Worm (Caenorhabditis elegans) whole organism, dauer: ENCODE data around the gene Y71H2AM.12.

Experiments
- unc-62 ChIP-seq: sonication (generic microtip); optimal IDR thresholded peaks from 2 replicates; lab custom pipeline; 2017; ENCODE audit warnings: missing biosample characterization, missing genetic modification reagents, missing genetic modification characterization

The Y71H2AM.12 gene

DNA sequence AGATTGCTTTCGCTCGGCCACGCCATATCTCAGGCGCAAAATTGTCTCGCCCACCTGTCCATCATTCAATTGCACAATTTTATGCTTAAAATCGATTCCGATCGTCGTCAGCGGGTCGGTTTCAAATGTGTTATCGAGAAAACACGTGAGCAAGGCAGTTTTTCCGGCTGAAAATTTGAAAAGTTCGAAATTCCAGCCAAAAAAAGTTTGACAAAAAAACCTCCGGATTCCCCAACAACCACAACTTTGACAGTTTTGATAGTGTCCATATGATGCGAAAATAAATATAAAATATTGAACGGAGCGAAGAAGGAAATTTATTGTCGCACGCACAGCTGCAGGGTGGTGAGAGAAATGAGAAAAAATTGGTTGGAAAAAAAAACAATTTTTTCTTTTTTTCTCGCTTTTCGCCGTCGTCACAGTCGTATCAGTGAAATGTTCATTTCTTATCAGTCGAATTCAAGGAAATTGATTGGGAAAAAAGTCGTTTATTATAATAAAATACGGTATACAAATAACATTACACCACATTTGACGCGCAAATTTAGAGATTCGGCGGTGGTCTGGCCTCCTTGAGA, at the start of gene Y71H2AM.12:
Gene Y71H2AM.12, minus strand, starts transcription at position 486 of the 578 bp plus-strand sequence.
- TF ChIP-seq unc-62 (GFP tag; lab: Kevin White, UChicago): no peak

DNA sequence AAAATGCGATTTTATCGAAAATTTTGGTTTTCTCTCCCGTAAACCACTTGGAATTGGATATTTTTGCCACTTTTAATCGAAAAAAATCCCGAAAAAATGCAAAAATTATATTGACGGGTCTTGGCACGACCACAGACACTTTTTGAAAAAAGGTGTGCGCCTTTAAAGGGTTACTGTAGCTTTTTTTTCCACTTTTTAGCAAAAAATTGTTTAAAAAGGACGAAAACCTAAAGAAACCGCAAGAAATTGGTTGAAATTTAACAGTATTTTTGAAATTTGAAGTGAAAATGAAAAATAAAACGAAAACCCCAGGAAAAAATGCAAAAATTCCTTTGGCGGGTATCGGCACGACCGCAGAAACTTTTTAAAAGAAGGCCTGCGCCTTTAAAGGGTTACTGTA, 47.9 kb upstream of the Y71H2AM.12 start:
- TF ChIP-seq unc-62 (GFP tag; lab: Kevin White, UChicago): no peak

DNA sequence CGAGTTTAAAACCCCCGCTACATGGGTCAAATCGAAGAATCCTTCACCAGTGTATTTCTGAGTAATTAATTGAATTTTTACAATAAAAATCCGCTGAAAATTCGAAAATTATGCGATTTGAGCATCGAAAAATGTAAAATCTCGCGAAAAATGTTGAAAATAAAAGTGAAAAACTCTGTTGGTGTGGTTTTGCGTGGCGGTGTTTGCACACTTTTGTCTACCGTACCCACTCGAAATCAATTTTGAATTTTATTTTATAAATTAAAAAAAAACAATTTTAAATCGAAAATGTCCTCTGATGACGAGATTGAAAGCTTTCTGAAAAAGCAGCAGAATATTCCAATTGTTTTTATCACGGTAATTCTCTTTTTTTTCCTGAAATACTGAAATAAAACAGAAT, 46.9 kb upstream of the Y71H2AM.12 start, which contains the start of gene Y71H2AM.6:
Gene Y71H2AM.6, plus strand, starts transcription at position 264 of the 400 bp plus-strand sequence.
- no peak for TF ChIP-seq unc-62 (GFP tag; lab: Kevin White, UChicago)

DNA sequence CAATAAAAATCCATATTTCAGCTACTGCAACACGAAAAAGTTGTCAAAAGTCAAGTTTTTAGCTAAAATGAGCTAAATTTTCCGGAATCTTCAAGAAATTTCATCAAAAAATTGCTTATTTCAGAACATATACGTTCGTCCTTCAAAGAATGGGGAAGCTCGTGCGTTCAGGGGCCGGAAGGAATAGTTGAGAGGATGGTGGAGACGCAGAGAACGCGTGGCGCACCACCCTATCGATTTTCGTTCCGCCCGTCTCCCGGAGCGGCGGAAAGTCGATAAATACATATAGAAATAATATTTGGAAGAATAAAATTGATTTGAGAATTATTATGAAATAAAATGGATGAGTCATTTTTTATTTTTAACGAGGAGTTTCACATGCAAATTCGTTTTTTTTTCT, 46.4 kb upstream of the Y71H2AM.12 start:
- TF ChIP-seq unc-62 (GFP tag; lab: Kevin White, UChicago): no peak

DNA sequence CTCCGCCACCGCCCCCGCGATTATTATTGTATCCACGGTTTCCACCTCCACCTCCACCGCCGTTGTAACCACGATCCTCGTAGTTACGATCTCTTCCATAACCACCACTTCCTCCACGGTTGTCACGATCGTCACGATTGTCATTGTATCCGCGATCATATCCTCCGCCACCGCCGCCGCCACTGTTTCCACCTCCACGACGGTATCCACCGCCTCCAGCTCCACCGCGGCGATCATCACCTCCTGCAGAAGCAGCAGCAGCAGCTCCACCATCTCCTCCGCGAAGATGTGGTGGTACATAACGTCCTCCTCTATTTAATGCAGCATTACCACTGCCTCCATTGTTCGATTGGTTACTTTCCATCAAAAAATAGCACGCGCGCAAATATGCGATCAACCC, 44.8 kb upstream of the Y71H2AM.12 start, which contains the start of gene laf-1:
Gene laf-1, minus strand, starts transcription at position 399 of the 400 bp plus-strand sequence.
- no peak for TF ChIP-seq unc-62 (GFP tag; lab: Kevin White, UChicago)

DNA sequence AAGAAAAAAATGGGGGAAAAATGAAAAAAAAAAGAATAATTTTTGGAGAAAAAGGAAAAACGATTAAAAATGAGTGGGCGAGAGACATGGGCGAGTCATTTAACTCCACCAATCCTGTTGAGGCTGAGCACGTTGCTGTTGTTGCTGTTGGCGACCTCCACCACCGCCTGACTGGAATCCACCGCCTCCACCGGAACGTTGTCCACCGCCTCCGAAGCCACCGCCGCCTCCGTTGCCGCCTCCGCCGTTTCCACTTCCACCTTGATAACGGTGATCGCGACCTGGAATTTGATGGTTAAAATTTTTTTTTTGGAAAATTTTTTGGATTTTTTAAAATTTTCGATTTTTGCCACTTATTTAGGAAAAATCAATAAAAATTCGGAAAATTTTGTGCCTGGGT, 36.9 kb upstream of the Y71H2AM.12 start:
- no peak for TF ChIP-seq unc-62 (GFP tag; lab: Kevin White, UChicago)

DNA sequence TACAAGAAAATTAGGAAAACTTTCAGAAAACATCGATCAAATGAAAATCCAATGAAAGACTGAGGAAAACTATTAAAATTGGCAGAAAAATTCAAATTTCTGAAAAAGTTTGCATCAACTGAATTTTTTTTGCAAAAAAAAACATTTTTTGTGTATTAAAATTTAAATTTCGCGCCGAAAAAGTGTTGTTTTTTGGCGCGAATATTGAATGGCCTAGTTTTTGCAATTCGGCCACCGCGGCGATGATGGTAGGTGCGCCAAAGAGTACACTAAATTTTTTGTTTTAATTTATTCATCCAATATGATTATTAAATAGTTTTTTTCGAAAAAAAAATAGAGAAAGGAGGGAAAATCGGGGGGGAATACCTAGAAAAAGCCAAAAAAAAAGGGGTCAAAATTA, 35.2 kb upstream of the Y71H2AM.12 start:
- TF ChIP-seq unc-62 (GFP tag; lab: Kevin White, UChicago): no peak

DNA sequence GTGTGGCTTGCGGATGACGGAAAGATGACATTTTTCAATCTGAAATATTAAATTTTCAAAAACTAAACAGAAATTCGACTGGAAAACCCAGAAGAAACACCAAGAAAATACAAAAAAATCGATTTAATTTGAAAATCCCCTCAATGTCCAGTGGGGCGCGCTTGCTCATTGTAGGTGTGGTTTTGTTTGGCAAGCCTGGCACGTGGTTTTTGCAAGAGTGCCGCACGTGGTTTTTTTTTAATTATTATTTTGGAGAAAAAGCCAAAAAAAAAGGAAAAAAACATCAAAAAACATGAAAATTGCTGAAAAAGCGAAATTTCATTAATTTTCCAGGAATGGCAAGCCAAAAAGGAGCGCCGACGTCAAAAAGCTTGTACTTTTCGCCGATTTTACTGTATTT, 34.7 kb upstream of the Y71H2AM.12 start, which contains the start of gene swsn-3:
Gene swsn-3, minus strand, starts transcription at position 45 of the 400 bp plus-strand sequence.
- no peak for TF ChIP-seq unc-62 (GFP tag; lab: Kevin White, UChicago)

DNA sequence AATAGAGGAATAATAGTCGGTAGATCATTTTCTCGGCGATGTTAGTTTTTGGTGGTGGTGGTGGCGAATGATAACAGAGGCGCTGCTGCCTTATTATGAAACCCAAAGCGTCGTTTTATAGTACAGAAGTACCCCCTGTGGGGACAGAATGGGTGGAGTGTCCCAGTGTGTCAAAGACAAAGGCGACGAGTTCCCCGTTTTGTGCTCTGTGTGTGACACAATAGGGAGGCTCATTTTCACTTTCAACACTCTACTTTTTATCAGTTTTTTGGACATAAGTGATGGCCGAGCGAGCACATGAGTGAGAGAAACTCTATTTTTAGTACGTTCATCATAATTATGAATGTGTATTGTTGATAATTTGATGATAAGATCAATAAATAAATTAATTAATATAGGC, 26.8 kb upstream of the Y71H2AM.12 start, which contains the start of gene pho-9:
Gene pho-9, minus strand, starts transcription at position 91 of the 400 bp plus-strand sequence.
- no peak for TF ChIP-seq unc-62 (GFP tag; lab: Kevin White, UChicago)

DNA sequence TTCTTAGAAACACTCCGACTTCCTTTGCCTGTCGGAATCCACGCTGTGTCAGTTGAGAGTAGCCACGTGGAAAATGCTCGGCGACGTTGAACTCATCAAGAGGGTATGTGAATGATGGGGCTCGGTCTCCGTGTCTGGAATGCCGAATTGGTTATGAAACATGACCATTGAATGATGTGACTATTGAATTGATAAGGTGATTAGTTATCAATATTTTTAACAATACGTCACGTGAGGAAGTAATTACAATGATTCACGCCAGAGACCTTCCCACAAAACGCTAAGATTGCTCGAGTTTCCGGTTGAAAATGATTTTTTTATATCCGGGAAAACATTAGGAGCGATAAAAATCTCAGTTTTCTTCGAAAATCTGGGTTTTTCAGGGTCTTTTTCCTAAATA, 25.4 kb upstream of the Y71H2AM.12 start:
- no peak for TF ChIP-seq unc-62 (GFP tag; lab: Kevin White, UChicago)

DNA sequence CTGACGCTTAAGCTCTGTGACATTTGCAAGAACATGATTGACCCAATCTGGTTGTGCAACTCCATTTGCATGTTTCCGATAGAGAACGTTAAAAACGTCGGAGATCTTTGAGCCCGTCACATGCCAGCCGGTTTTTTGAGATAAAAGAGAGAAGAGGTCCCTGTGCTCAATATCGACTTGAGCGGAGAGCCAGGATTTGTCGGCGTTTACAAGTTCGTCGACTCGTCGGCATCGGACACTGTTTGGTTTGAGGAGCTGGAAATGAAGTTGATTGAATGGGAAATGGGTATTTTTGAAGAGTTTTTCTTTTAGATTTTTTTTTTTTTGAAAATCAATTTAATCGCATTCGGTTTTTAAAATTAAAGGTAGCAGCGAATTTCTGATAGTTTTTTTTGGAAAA, 24.2 kb upstream of the Y71H2AM.12 start:
- TF ChIP-seq unc-62 (GFP tag; lab: Kevin White, UChicago): no peak

DNA sequence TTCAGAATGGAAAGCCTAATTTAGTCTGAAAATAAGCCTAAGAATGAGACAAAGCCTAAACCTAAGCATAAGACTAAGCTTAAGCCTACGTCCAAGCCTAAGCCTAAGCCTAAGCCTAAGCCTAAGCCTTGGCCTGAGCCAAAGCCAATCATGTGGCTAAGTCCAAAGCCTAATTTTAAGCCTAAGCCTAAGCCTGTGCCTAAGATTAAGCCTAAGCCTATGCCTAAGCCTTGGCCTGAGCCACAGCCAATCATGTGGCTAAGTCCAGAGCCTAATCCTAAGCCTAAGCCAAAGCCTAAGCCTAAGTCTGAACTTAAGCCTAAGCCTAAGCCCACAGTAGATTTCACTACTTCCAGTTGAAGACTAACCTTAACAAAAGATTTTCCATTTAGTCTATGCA, 23.6 kb upstream of the Y71H2AM.12 start:
- no peak for TF ChIP-seq unc-62 (GFP tag; lab: Kevin White, UChicago)

DNA sequence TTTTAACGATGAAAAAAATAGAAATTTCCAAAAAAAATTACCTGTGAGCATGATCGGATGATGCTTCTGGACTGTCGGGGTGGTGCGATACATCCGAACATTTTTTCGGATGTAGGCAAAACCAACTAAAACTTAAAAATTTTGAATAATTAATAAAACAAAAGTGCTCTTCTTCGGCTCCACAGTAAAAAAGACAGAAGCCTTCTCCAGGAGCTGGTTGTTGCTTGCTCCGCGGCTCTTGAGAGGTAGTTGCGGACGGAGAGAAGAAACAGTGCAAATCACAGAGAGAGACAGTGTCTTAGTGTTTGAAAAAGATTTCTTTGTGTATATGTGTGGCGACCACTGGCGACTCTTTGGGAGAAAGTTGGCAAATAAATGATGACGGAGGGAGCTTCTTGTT, 22.4 kb upstream of the Y71H2AM.12 start, which contains the start of gene gldi-9:
Gene gldi-9, minus strand, starts transcription at position 101 of the 400 bp plus-strand sequence.
- TF ChIP-seq unc-62 (GFP tag; lab: Kevin White, UChicago): no peak

DNA sequence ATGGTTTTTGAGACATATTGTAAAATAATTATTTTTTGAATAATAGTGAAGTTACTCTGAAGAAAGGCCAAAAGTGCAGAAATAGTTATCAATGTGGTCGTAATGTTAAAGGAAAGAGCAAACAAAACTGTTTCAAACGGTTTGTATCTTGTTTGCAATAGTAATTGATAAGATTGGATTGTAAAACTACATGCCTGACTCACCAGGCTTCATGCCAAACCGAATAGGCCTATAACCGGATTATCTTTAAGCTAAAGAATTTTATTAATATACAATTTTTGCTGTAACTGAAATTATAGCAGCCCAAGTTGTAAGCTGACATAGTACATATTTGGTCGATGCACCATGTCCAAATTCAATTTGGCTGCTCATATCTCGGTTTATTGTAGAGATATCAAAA, 12.7 kb upstream of the Y71H2AM.12 start, which contains the start of gene Y71H2AM.14:
Gene Y71H2AM.14, minus strand, starts transcription at position 101 of the 400 bp plus-strand sequence.
- no peak for TF ChIP-seq unc-62 (GFP tag; lab: Kevin White, UChicago)

DNA sequence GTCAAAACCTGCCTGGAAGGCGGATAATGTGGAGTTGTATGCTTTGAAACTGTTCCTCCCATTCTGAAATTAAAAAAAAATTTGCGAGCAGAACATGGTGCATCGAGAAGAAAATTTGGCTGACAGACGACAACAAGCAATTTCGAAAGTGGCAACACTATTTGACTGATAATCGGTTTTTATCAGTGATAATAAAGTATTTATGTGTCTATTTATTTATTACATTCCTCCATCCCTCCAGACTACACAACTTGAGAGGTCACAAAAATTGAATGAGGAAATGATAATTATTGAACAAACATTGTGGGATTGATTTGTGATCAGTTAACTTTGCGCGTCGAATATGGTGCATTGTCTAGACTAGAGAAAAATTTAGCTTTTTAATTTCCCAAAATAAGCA, 5.6 kb upstream of the Y71H2AM.12 start, which contains the start of gene cest-25:
Gene cest-25, minus strand, starts transcription at position 63 of the 400 bp plus-strand sequence.
- TF ChIP-seq unc-62 (GFP tag; lab: Kevin White, UChicago): no peak

DNA sequence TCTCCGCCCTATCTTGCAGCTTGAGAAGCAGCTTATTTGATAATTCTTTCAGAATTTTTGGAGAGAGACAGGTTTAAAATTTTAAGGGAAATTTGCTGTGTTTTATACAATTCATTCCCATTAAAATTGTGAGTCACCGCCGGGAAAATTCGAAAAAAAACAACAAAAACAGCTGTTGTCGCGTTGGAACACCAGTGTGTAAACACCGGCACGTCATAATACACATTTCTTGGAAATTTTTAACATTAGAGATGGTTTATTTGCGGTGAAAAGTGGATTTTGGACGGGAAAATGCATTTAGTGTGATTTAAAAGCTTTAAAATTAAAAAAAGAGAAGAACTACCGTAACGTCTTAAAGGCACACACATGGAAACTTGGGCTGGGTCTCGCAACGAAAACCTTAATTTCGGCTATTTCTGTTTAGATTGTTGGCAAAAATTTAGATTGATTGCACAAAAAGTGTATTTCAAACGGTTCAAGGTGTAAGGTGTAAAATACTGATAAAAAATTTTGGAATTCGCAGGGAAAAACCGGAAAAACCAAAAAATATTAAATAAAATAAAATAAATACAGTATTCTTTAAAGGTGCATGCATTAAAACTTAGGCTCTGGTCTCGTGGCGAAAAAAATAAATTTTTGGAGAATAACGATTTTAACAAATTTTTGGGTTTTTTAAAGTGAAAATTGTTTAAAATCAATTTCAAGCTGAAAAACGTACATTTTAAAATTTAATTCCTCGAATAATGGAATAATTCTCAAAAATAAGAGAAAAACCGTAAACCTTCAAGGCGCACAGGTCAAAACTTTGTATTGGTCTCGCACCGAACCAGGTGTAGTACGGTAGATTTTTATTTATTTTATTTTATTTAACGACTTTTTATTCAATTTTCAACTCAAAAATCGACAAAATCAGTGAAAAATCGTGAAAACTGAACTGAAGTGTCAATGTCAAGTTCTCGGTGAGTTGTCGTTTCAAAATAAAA, 8.4 kb downstream of the Y71H2AM.12 start, which contains the start of gene cosa-1:
Gene cosa-1, plus strand, starts transcription at position 896 of the 983 bp plus-strand sequence.
- TF ChIP-seq unc-62 (GFP tag; lab: Kevin White, UChicago): no peak
